Worm (Caenorhabditis elegans): ENCODE results near the gene zim-3.

zim-3 gene

ce11 chrIV:10511432-10511831, 47.1 kb upstream of the zim-3 start (continued):
- TF ChIP-seq hlh-30 (tag; optimal IDR thresholded peaks at IDR 0.05; ENCODE audit: insufficient read depth) (peak; percentile 37), daf-19 (GFP tag; conservative IDR thresholded peaks at IDR 0.05) (no peak), mdt-29 (GFP tag; IDR thresholded peaks at IDR 0.05) (peak; percentile 81), dve-1 (tag; optimal IDR thresholded peaks at IDR 0.05; ENCODE audit: insufficient read depth) (peak; percentile 89), aly-2 (tag; optimal IDR thresholded peaks at IDR 0.05) (no peak), dpl-1 (GFP tag; optimal IDR thresholded peaks at IDR 0.05) (no peak), lir-3 (tag; optimal IDR thresholded peaks at IDR 0.05) (no peak), lsy-2 (tag; optimal IDR thresholded peaks at IDR 0.05) (no peak), nhr-237 (tag; optimal IDR thresholded peaks at IDR 0.05) (no peak), dmd-8 (GFP tag; IDR thresholded peaks at IDR 0.05) (no peak), vab-7 (GFP tag; IDR thresholded peaks at IDR 0.05) (no peak), hmg-1.1 (GFP tag; IDR thresholded peaks at IDR 0.05) (no peak), ztf-11 (tag; optimal IDR thresholded peaks at IDR 0.05) (no peak), ces-1 (GFP tag; optimal IDR thresholded peaks at IDR 0.05) (no peak)

- TF ChIP-seq lin-1 (GFP tag; IDR thresholded peaks at IDR 0.05) (no peak), lsy-2 (tag; optimal IDR thresholded peaks at IDR 0.05) (peak in 1 of 2 experiments; percentile 6), tag-97 (GFP tag; IDR thresholded peaks at IDR 0.05) (no peak), duxl-1 (tag; optimal IDR thresholded peaks at IDR 0.05; ENCODE audit: poor library complexity) (no peak), mxl-2 (GFP tag; conservative IDR thresholded peaks at IDR 0.05) (no peak), daf-16 (GFP tag; optimal IDR thresholded peaks at IDR 0.05) (peak in 1 of 2 experiments; percentile 59), daf-16 (tag; optimal IDR thresholded peaks at IDR 0.05) (peak; percentile 20), nhr-102 (tag; optimal IDR thresholded peaks at IDR 0.05) (no peak), hlh-30 (tag; optimal IDR thresholded peaks at IDR 0.05; ENCODE audit: insufficient read depth) (peak; percentile 80), nhr-11 (tag; optimal IDR thresholded peaks at IDR 0.05) (peak; percentile 66), aha-1 (tag) (peak; percentile 79), ceh-82 (tag; optimal IDR thresholded peaks at IDR 0.05) (no peak), madf-5 (GFP tag; IDR thresholded peaks at IDR 0.05) (no peak), hlh-11 (tag; optimal IDR thresholded peaks at IDR 0.05) (peak; percentile 0), ztf-11 (tag; optimal IDR thresholded peaks at IDR 0.05) (no peak), spr-3 (GFP tag; optimal IDR thresholded peaks at IDR 0.05) (no peak), ZK546.5 (tag; optimal IDR thresholded peaks at IDR 0.05) (no peak)
Observed at ce11 chrIV:10512752-10513151, 45.8 kb upstream of the zim-3 start.

- TF ChIP-seq hlh-11 (tag; optimal IDR thresholded peaks at IDR 0.05) (peak; percentile 54), mes-2 (tag; optimal IDR thresholded peaks at IDR 0.05; ENCODE audit: poor library complexity, severe bottlenecking) (no peak), pqm-1 (tag; optimal IDR thresholded peaks at IDR 0.05) (peak; percentile 3), fos-1 (tag; optimal IDR thresholded peaks at IDR 0.05) (no peak), hlh-30 (tag; optimal IDR thresholded peaks at IDR 0.05; ENCODE audit: insufficient read depth) (peak; percentile 60), dve-1 (tag; optimal IDR thresholded peaks at IDR 0.05; ENCODE audit: insufficient read depth) (peak; percentile 59), nhr-111 (GFP tag; optimal IDR thresholded peaks at IDR 0.05) (no peak), spr-3 (GFP tag; optimal IDR thresholded peaks at IDR 0.05) (no peak), hif-1 (tag; optimal IDR thresholded peaks at IDR 0.05) (peak in 1 of 2 experiments; percentile 10), mxl-3 (GFP tag; optimal IDR thresholded peaks at IDR 0.05) (no peak)
Observed at ce11 chrIV:10513266-10513665, 45.2 kb upstream of the zim-3 start.

ce11 chrIV:10515128-10515527, 43.4 kb upstream of the zim-3 start, which contains the start of gene C02F4.4:
Gene C02F4.4 (minus strand): TSS chrIV:10515228.
- TF ChIP-seq lsy-2 (tag; optimal IDR thresholded peaks at IDR 0.05) (no peak), pqm-1 (tag; optimal IDR thresholded peaks at IDR 0.05) (no peak), fkh-10 (GFP tag; optimal IDR thresholded peaks at IDR 0.05) (no peak), ceh-82 (tag; optimal IDR thresholded peaks at IDR 0.05) (no peak), Y105C5A.15 (GFP tag; IDR thresholded peaks at IDR 0.05) (no peak), nhr-237 (tag; optimal IDR thresholded peaks at IDR 0.05) (no peak), ztf-7 (tag; optimal IDR thresholded peaks at IDR 0.05) (no peak), jun-1 (tag; optimal IDR thresholded peaks at IDR 0.05) (no peak), ces-1 (GFP tag; optimal IDR thresholded peaks at IDR 0.05) (no peak), nhr-25 (tag; optimal IDR thresholded peaks at IDR 0.05; ENCODE audit: borderline replicate concordance, insufficient read depth) (no peak), F10B5.3 (tag; optimal IDR thresholded peaks at IDR 0.05) (no peak), dmd-9 (GFP tag; IDR thresholded peaks at IDR 0.05) (no peak)

Measured in whole organism, L4 larva.